Worm (Caenorhabditis elegans): ENCODE measurements around the gene C07A9.9.

- TF ChIP-seq him-1 (tag; optimal IDR thresholded peaks at IDR 0.05) (no peak), W03F9.2 (tag; optimal IDR thresholded peaks at IDR 0.05) (no peak), dao-5 (tag; optimal IDR thresholded peaks at IDR 0.05) (no peak)
Measured at ce11 chrIII:9629054-9629453, 38.4 kb downstream of the C07A9.9 start, which contains the start of gene tbg-1.

Data from whole organism, L4/young adult.